Worm (Caenorhabditis elegans): Measurements from ENCODE around the gene clec-199.

DNA sequence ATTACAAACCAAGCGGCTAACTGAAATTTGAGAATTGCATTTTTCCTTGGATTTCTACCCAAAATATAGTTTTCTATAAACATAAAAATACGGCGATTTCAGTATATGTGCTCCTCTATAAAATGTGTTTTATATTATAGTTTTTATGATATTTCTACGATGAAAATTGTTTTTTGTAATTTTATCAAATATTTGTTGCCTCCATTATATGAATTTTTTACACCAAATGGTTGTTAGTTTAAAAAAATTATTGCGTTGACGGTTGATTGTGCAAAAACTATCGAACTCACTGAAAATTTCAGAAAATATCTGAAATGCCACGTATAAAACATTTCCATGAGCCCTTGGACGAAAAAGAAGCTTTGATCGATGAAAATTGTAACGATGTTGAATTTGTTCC, 43.5 kb upstream of the clec-199 start, which contains the start of gene T28F3.9:
- TF ChIP-seq mdl-1 (tag; optimal IDR thresholded peaks at IDR 0.05) (no peak), lin-13 (GFP tag; optimal IDR thresholded peaks at IDR 0.05) (no peak), zag-1 (tag; optimal IDR thresholded peaks at IDR 0.05) (no peak), fkh-10 (GFP tag; optimal IDR thresholded peaks at IDR 0.05) (no peak), nhr-12 (tag; optimal IDR thresholded peaks at IDR 0.05) (no peak)
